Fruit fly (Drosophila melanogaster): Measurements from ENCODE around the gene Teh3.

DNA sequence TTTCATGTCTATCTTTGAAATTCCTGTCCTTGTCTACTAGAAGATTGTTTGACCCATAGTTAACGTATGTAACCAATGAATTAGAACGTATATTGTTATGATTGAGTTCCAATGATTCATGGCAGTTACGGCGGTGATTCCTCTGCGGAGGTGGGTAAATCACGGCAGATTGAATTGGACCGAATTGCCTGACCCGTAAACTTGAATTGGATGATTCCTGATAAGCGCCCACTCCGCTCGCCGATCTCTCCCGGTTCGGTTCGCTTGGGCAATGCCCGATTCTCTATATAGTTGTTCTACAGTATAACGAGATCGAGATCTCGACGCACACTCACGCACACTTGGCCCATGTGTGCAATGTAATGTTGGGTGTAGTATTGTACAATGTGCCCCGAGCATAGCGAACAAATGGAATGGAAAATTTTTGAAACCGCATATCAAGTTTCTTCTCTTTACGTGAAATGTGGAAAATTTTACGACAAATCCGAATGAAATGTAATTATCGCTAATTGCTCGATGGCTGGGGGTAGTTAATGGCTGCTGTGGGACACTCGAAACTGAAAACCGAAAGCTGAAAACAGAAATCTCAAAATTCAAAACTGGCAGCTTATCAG lies 47.0 kb upstream of the Teh3 start:
- TF ChIP-seq CG8478 (optimal IDR thresholded peaks at IDR 0.05) (no peak), CTCF (optimal IDR thresholded peaks at IDR 0.05) (no peak)

Data from S2 (cell line).